Worm (Caenorhabditis elegans): Measurements from ENCODE around the gene dyf-7.

dyf-7 gene

DNA sequence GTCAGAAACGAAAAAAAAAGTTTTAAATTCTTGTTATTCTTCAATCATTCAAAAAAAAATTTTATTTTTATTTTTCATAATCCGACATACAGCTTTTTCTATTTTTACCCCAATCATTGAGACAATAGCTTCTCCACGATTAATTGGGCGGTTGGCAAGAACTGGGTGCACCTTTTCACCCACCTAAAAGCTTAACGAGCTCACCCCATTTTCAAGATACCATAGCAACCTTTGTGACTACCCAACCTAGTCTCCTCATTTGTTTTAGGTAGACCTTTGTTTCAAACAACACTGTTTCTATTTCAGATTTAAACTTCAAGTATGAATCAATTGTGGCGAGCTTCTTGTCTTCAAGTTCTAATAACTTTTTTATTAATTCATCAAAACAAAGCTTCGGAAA lies at the start of gene dyf-7:
Gene dyf-7, plus strand, starts transcription at position 301 of the 400 bp plus-strand sequence.
- TF ChIP-seq C38D4.7 (GFP tag; optimal IDR thresholded peaks at IDR 0.05) (no peak), eyg-1 (tag; optimal IDR thresholded peaks at IDR 0.05) (no peak), sdc-2 (tag; optimal IDR thresholded peaks at IDR 0.05) (no peak), K09A11.1 (tag; optimal IDR thresholded peaks at IDR 0.05; ENCODE audit: insufficient read depth) (no peak), npax-4 (tag; optimal IDR thresholded peaks at IDR 0.05) (no peak), fkh-10 (GFP tag; optimal IDR thresholded peaks at IDR 0.05) (no peak)

DNA sequence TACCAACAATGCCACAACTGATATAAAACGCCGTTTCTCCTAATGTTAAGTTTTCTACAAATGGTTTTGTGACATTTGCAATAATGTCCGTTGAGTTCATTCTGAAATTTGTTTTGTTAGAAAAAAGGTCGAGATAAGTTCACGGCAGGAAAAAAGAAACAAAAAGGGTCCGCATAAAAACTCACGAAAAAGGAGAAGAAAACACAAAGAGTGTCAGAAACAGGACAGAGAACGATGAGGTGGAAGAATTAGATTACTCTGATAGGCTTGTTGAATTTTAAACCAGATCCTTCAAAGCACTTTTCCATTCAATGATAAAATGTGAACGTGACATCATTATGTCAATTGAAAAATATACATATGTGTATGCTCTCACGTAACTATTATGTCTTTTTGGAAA lies 45.4 kb upstream of the dyf-7 start, which contains the start of gene aex-2:
Gene aex-2, minus strand, starts transcription at position 101 of the 400 bp plus-strand sequence.
- TF ChIP-seq unc-86 (tag; optimal IDR thresholded peaks at IDR 0.05) (no peak), F13H6.1 (tag; optimal IDR thresholded peaks at IDR 0.05) (no peak), ztf-16 (tag; optimal IDR thresholded peaks at IDR 0.05) (no peak), dve-1 (tag; optimal IDR thresholded peaks at IDR 0.05) (no peak), tbx-7 (tag; optimal IDR thresholded peaks at IDR 0.05) (no peak), C08G9.2 (tag; optimal IDR thresholded peaks at IDR 0.05) (no peak), nfya-1 (tag; optimal IDR thresholded peaks at IDR 0.05) (no peak)

DNA sequence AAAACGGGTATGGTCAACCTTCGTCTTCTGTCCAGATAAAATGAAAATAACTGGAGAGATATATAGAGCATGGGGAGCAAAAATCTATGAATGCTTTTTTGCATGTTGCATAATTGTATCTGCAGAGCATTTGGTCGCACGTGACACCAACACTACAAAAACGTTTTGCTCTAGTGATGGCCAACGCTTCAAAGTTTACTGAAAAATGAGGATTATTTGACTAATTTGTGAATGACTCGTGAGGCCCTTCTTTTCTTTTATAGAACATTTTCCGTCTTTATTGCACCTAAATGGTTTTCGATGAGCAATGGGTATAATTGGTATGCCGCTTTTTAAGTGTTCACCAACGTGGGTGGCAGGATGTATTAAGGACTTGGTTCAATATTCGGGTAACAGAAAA lies 45.0 kb upstream of the dyf-7 start:
- TF ChIP-seq Y22D7AL.16 (tag; optimal IDR thresholded peaks at IDR 0.05): no peak
- TF ChIP-seq K09A11.1 (tag; optimal IDR thresholded peaks at IDR 0.05; ENCODE audit: insufficient read depth): no peak
- TF ChIP-seq hlh-6 (tag; optimal IDR thresholded peaks at IDR 0.05): no peak
- TF ChIP-seq ztf-16 (tag; optimal IDR thresholded peaks at IDR 0.05): no peak
- TF ChIP-seq ceh-19 (GFP tag; optimal IDR thresholded peaks at IDR 0.05): no peak
- TF ChIP-seq ama-1 (optimal IDR thresholded peaks at IDR 0.05): no peak
- TF ChIP-seq hlh-8 (tag; optimal IDR thresholded peaks at IDR 0.05): no peak
- no peak for TF ChIP-seq C08G9.2 (tag; optimal IDR thresholded peaks at IDR 0.05)
- no peak for TF ChIP-seq ref-2 (tag; optimal IDR thresholded peaks at IDR 0.05)
- TF ChIP-seq pag-3 (tag; optimal IDR thresholded peaks at IDR 0.05; ENCODE audit: borderline replicate concordance): no peak
- no peak for TF ChIP-seq tbx-7 (tag; optimal IDR thresholded peaks at IDR 0.05)
- TF ChIP-seq ceh-45 (GFP tag; IDR thresholded peaks at IDR 0.05): no peak
- TF ChIP-seq npax-4 (tag; optimal IDR thresholded peaks at IDR 0.05): no peak
- no peak for TF ChIP-seq ceh-9 (tag; optimal IDR thresholded peaks at IDR 0.05)
- TF ChIP-seq pha-2 (tag; optimal IDR thresholded peaks at IDR 0.05): no peak
- TF ChIP-seq unc-42 (tag; optimal IDR thresholded peaks at IDR 0.05): no peak
- no peak for TF ChIP-seq lim-6 (tag; optimal IDR thresholded peaks at IDR 0.05)

DNA sequence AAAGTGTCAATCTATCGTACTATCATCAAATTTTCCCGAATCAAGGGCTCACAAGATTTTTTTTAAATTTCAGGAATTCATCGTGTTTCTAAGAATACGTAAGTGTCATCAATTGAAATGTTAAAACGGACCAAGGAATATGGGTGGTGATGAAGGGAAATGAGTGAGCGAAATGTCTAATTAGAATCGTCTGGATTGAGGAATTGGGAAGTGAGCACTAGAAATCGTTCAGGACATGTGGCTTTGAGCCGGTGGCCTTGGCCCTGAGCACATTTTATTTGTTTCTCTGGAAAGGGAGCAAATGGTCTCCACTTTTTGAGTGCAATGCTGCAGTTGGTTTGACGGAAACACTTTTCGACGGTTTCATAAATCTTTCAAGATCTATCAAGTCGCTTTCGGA lies 44.2 kb upstream of the dyf-7 start:
- TF ChIP-seq hlh-8 (tag; optimal IDR thresholded peaks at IDR 0.05): peak; percentile 11
- TF ChIP-seq hlh-30 (tag; optimal IDR thresholded peaks at IDR 0.05; ENCODE audit: insufficient read depth): no peak
- TF ChIP-seq dmd-4 (tag; optimal IDR thresholded peaks at IDR 0.05; ENCODE audit: borderline replicate concordance): no peak
- TF ChIP-seq ceh-9 (tag; optimal IDR thresholded peaks at IDR 0.05): no peak
- TF ChIP-seq ceh-19 (GFP tag; optimal IDR thresholded peaks at IDR 0.05): no peak
- no peak for TF ChIP-seq pha-4 (tag; optimal IDR thresholded peaks at IDR 0.05)
- no peak for TF ChIP-seq Y22D7AL.16 (tag; optimal IDR thresholded peaks at IDR 0.05)
- no peak for TF ChIP-seq ceh-6 (GFP tag; optimal IDR thresholded peaks at IDR 0.05)
- TF ChIP-seq F13H6.1 (tag; optimal IDR thresholded peaks at IDR 0.05): no peak

DNA sequence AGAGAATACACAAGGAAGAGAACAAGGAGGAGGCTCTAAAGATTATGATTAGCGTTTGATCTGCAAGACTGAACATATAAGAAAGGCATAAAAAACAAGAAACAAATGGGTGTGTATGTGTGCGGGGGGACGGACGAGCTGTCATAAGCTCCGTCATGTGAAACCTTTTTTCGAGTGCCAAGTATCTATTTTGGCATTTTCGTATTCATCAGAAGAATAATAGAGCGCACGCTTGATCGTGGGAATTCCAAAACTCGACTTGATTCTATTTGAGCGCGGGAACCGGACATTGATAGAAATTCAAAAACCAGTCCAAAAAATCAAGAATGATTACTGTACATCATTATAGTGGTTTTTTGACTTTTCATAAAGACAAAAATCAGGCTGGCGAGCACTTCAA lies 41.7 kb upstream of the dyf-7 start:
- TF ChIP-seq sox-2 (GFP tag; IDR thresholded peaks at IDR 0.05) (no peak), elt-2 (tag; optimal IDR thresholded peaks at IDR 0.05) (no peak), rnt-1 (tag; optimal IDR thresholded peaks at IDR 0.05) (no peak), ceh-14 (tag; optimal IDR thresholded peaks at IDR 0.05) (no peak), unc-55 (GFP tag; optimal IDR thresholded peaks at IDR 0.05) (no peak), C38D4.7 (GFP tag; optimal IDR thresholded peaks at IDR 0.05) (no peak), fkh-6 (tag; optimal IDR thresholded peaks at IDR 0.05) (no peak), T23F11.4 (GFP tag; optimal IDR thresholded peaks at IDR 0.05) (no peak), che-1 (tag; optimal IDR thresholded peaks at IDR 0.05) (no peak), hlh-8 (tag; optimal IDR thresholded peaks at IDR 0.05) (no peak), tbx-2 (tag; optimal IDR thresholded peaks at IDR 0.05) (no peak), madf-2 (tag; optimal IDR thresholded peaks at IDR 0.05) (no peak), lin-11 (tag; optimal IDR thresholded peaks at IDR 0.05) (no peak), gmeb-2 (tag; optimal IDR thresholded peaks at IDR 0.05) (no peak), hlh-13 (GFP tag; optimal IDR thresholded peaks at IDR 0.05) (no peak), hlh-15 (tag; optimal IDR thresholded peaks at IDR 0.05) (no peak), lim-6 (tag; optimal IDR thresholded peaks at IDR 0.05) (no peak), ceh-19 (GFP tag; optimal IDR thresholded peaks at IDR 0.05) (no peak), pros-1 (tag; optimal IDR thresholded peaks at IDR 0.05) (no peak)
